Fruit fly (Drosophila melanogaster) whole organism, larva: ENCODE data around the gene Ugt304A1.
A peak's percentile ranks its signal among the peaks of the same experiment; 100 is the strongest.

ENCODE experiments used
- noc ChIP-seq: fragments of 200-800 bp; sonication (Bioruptor generic); optimal IDR thresholded peaks from 3 replicates; lab custom pipeline; 2019; ENCODE audit warnings: missing biosample characterization, mild to moderate bottlenecking, missing genetic modification characterization, moderate library complexity

Gene Ugt304A1

DNA sequence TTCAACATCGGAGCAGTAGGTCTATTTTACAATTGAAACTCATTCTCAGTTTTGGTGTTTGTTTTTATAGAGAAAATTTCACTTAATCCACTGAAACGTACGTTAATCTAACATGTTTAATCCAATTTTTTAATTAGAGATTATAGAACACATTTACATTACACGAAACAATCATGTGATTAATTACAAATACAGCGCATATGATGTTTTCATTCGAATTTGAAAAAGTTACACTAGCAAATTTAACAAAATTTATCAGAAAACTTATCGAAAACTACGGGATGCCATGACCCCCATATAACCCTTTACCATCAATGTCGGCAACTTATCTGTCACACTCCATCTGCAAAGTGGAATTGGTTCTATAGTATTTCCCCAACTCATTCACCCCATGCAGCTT, 30.1 kb downstream of the Ugt304A1 start, which contains the start of gene CheA86a:
Gene CheA86a (minus strand): TSS at position 101 of the 400 bp plus-strand sequence.
- no peak for TF ChIP-seq noc (tag; lab: Kevin White, UChicago)

DNA sequence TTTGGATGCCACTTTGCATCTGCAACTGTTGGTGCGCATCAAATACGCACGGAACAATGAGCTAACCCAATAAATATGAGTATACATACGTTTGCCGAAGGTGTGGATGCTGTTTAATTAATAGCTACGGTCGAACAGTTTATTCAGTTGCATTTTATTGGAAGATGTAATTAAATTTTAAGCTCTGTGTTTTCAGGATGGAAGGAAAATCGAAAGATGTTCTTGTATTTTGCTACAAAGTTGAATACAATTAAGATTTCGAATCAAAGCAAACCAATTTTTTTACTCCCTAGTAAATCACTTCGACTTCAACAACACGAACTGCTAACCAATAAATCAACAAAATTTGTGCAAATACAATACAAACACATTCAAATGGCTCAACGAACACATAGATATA, 38.3 kb downstream of the Ugt304A1 start, which contains the start of gene mAcon2:
Gene mAcon2 (plus strand): TSS at position 301 of the 400 bp plus-strand sequence.
- no peak for TF ChIP-seq noc (tag; lab: Kevin White, UChicago)

DNA sequence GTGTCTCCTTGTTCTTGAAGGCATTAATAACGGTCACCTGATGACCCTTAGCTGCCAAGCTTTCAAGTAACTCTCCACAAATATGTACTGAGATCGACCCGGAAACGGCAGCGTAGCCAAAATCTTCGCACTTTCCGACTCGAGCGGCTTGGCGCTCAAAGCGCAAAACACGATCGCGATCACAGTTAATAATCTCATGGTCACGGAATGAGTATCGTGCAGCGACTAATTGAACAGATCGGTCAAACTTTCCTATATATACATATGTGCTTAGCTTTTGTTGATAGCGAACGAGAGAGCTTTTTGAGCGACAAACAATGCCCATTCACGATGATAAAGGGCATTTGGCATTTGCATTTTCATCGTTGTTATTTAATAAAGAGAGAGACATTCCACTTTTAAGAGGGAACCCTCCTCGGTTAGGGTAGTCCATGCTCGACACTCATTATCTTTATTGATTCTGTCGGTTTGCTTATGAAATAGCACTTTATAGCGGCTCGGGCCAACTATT, 47.0 kb downstream of the Ugt304A1 start, which contains the start of gene Ugt35C1:
Gene Ugt35C1 (minus strand): TSS at position 213 of the 511 bp plus-strand sequence.
- TF ChIP-seq noc (tag; lab: Kevin White, UChicago): no peak

DNA sequence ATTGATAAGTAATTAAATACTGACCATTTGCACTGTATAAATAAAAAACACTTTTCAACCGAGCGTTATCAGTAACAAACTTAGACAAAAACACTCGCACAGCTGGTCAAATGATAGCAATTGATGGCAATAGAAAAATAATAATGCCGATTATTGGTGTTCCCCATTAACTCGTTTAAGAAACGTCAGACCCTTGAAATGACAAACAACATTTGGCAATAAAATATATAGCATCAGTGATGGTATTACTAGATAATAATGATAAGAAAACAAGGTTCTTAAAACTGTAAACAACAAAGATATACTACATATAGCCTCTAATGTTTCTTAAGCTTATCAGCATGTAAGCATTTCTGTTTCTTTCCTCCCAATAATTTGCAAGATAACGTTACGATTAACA, 48.8 kb downstream of the Ugt304A1 start:
- peak; percentile 25 for TF ChIP-seq noc (tag; lab: Kevin White, UChicago)
